Worm (Caenorhabditis elegans): ENCODE measurements around the gene Y24F12A.1.

DNA sequence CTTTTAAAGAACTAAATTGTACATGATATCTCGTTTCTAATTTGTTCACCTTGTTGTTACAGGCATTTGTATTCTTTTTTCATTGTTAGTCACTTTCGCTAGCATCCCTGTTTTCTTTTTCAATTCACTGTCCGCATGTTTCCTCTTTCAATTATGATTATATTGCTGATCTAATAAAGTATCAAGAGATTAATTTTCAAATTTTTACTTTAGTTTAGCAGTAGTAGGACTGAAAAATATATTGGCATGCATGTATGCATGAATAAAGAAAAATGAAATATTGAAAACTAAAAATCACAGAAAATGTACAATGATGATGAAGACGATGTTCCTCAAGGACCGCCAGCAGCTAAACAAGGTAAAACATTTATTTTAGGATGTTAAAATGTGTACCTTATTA is 33.0 kb downstream of the Y24F12A.1 start, which contains the start of gene rbm-17:
- TF ChIP-seq W03F9.2 (tag; optimal IDR thresholded peaks at IDR 0.05), result no peak
- TF ChIP-seq him-1 (tag; optimal IDR thresholded peaks at IDR 0.05), result no peak

All from whole organism, L4/young adult.